Fruit fly (Drosophila melanogaster): Measurements from ENCODE around the gene Bet1.

The Bet1 gene

dm6 chr3L:19263480-19264140 is 2.4 kb downstream of the Bet1 start, which contains the start of the genes CG42374 and Mettl5:
Gene CG42374 (plus strand): TSS chr3L:19263766.
Gene Mettl5 (plus strand): TSS chr3L:19263766.
- TF ChIP-seq Mnt (GFP tag; optimal IDR thresholded peaks at IDR 0.05), result peak; percentile 92
- no peak for TF ChIP-seq cic (GFP tag; optimal IDR thresholded peaks at IDR 0.05)
- TF ChIP-seq toe (GFP tag; optimal IDR thresholded peaks at IDR 0.05), result no peak
- no peak for TF ChIP-seq CG12768 (GFP tag; optimal IDR thresholded peaks at IDR 0.05)
- TF ChIP-seq bab1 (GFP tag; optimal IDR thresholded peaks at IDR 0.05), result no peak
- TF ChIP-seq ovo (GFP tag; optimal IDR thresholded peaks at IDR 0.05), result no peak
- peak; percentile 1 for TF ChIP-seq CG7045 (GFP tag; optimal IDR thresholded peaks at IDR 0.05)

dm6 chr3L:19264141-19264487 is 2.9 kb downstream of the Bet1 start, which contains the start of gene Max:
Gene Max (minus strand): TSS chr3L:19264184.
- no peak for TF ChIP-seq ovo (GFP tag; optimal IDR thresholded peaks at IDR 0.05)
- peak; percentile 21 for TF ChIP-seq cic (GFP tag; optimal IDR thresholded peaks at IDR 0.05)
- TF ChIP-seq cnc (optimal IDR thresholded peaks at IDR 0.05), result no peak
- TF ChIP-seq CG1620 (GFP tag; optimal IDR thresholded peaks at IDR 0.05), result peak; percentile 32
- TF ChIP-seq Mnt (GFP tag; optimal IDR thresholded peaks at IDR 0.05), result peak; percentile 36
- peak; percentile 43 for TF ChIP-seq pad (GFP tag; optimal IDR thresholded peaks at IDR 0.05)
- peak; percentile 71 for TF ChIP-seq kay (GFP tag; ENCODE audit: borderline replicate concordance)
- peak; percentile 8 for TF ChIP-seq Crg-1 (GFP tag; optimal IDR thresholded peaks at IDR 0.05)
- peak; percentile 46 for TF ChIP-seq tj (GFP tag; optimal IDR thresholded peaks at IDR 0.05)
- peak; percentile 62 for TF ChIP-seq CG7045 (GFP tag; optimal IDR thresholded peaks at IDR 0.05)
- no peak for TF ChIP-seq Clk (GFP tag; optimal IDR thresholded peaks at IDR 0.05)
- no peak for TF ChIP-seq CG5204 (GFP tag; optimal IDR thresholded peaks at IDR 0.05)
- TF ChIP-seq bab1 (GFP tag; optimal IDR thresholded peaks at IDR 0.05), result peak; percentile 77
- TF ChIP-seq CG11617 (GFP tag; optimal IDR thresholded peaks at IDR 0.05), result peak; percentile 77
- TF ChIP-seq Hr96 (GFP tag; optimal IDR thresholded peaks at IDR 0.05), result no peak
- peak; percentile 77 for TF ChIP-seq CG33017 (tag; optimal IDR thresholded peaks at IDR 0.05)
- TF ChIP-seq CG7101 (tag; optimal IDR thresholded peaks at IDR 0.05), result peak; percentile 74
- TF ChIP-seq CG12768 (GFP tag; optimal IDR thresholded peaks at IDR 0.05), result peak; percentile 73
- peak; percentile 77 for TF ChIP-seq CG14711 (tag; optimal IDR thresholded peaks at IDR 0.05)
- no peak for TF ChIP-seq toe (GFP tag; optimal IDR thresholded peaks at IDR 0.05)

- TF ChIP-seq CG33017 (tag; optimal IDR thresholded peaks at IDR 0.05) (no peak), CG11617 (GFP tag; optimal IDR thresholded peaks at IDR 0.05) (no peak), cic (GFP tag; optimal IDR thresholded peaks at IDR 0.05) (peak; percentile 5)
Observed at dm6 chr3L:19265761-19266160, 4.6 kb downstream of the Bet1 start, which contains the start of gene CG45081. Gene CG45081 (plus strand): TSS chr3L:19266061.

dm6 chr3L:19268720-19269401 is 7.7 kb downstream of the Bet1 start, which contains the start of the genes Aldh7A1 and CG14085:
Gene Aldh7A1 (minus strand): TSS chr3L:19268913.
Gene CG14085 (plus strand): TSS chr3L:19269351.
- TF ChIP-seq toe (GFP tag; optimal IDR thresholded peaks at IDR 0.05), result no peak
- no peak for TF ChIP-seq CG33017 (tag; optimal IDR thresholded peaks at IDR 0.05)
- peak; percentile 27 for TF ChIP-seq CG5204 (GFP tag; optimal IDR thresholded peaks at IDR 0.05)
- peak; percentile 55 for TF ChIP-seq cic (GFP tag; optimal IDR thresholded peaks at IDR 0.05)
- TF ChIP-seq CG7101 (tag; optimal IDR thresholded peaks at IDR 0.05), result peak; percentile 2
- TF ChIP-seq cnc (optimal IDR thresholded peaks at IDR 0.05), result no peak
- peak; percentile 49 for TF ChIP-seq Mnt (GFP tag; optimal IDR thresholded peaks at IDR 0.05)
- peak; percentile 69 for TF ChIP-seq CG12768 (GFP tag; optimal IDR thresholded peaks at IDR 0.05)
- no peak for TF ChIP-seq CG1620 (GFP tag; optimal IDR thresholded peaks at IDR 0.05)
- TF ChIP-seq CG11617 (GFP tag; optimal IDR thresholded peaks at IDR 0.05), result no peak
- no peak for TF ChIP-seq Clk (GFP tag; optimal IDR thresholded peaks at IDR 0.05)
- TF ChIP-seq pad (GFP tag; optimal IDR thresholded peaks at IDR 0.05), result peak; percentile 8
- no peak for TF ChIP-seq CG7045 (GFP tag; optimal IDR thresholded peaks at IDR 0.05)
- TF ChIP-seq Crg-1 (GFP tag; optimal IDR thresholded peaks at IDR 0.05), result peak; percentile 11
- no peak for TF ChIP-seq ovo (GFP tag; optimal IDR thresholded peaks at IDR 0.05)
- TF ChIP-seq CG14711 (tag; optimal IDR thresholded peaks at IDR 0.05), result peak; percentile 10
- TF ChIP-seq tj (GFP tag; optimal IDR thresholded peaks at IDR 0.05), result peak; percentile 48
- no peak for TF ChIP-seq kay (GFP tag; ENCODE audit: borderline replicate concordance)
- no peak for TF ChIP-seq bab1 (GFP tag; optimal IDR thresholded peaks at IDR 0.05)
- TF ChIP-seq Hr96 (GFP tag; optimal IDR thresholded peaks at IDR 0.05), result peak; percentile 24

- no peak for TF ChIP-seq cic (GFP tag; optimal IDR thresholded peaks at IDR 0.05)
- TF ChIP-seq CG7101 (tag; optimal IDR thresholded peaks at IDR 0.05), result no peak
- TF ChIP-seq pad (GFP tag; optimal IDR thresholded peaks at IDR 0.05), result no peak
- TF ChIP-seq Clk (GFP tag; optimal IDR thresholded peaks at IDR 0.05), result no peak
- no peak for TF ChIP-seq Crg-1 (GFP tag; optimal IDR thresholded peaks at IDR 0.05)
- no peak for TF ChIP-seq tj (GFP tag; optimal IDR thresholded peaks at IDR 0.05)
- no peak for TF ChIP-seq CG7045 (GFP tag; optimal IDR thresholded peaks at IDR 0.05)
- TF ChIP-seq CG1620 (GFP tag; optimal IDR thresholded peaks at IDR 0.05), result no peak
- no peak for TF ChIP-seq kay (GFP tag; ENCODE audit: borderline replicate concordance)
- TF ChIP-seq toe (GFP tag; optimal IDR thresholded peaks at IDR 0.05), result no peak
- no peak for TF ChIP-seq CG5204 (GFP tag; optimal IDR thresholded peaks at IDR 0.05)
- no peak for TF ChIP-seq cnc (optimal IDR thresholded peaks at IDR 0.05)
- TF ChIP-seq CG14711 (tag; optimal IDR thresholded peaks at IDR 0.05), result no peak
- TF ChIP-seq CG11617 (GFP tag; optimal IDR thresholded peaks at IDR 0.05), result no peak
- no peak for TF ChIP-seq CG33017 (tag; optimal IDR thresholded peaks at IDR 0.05)
- no peak for TF ChIP-seq bab1 (GFP tag; optimal IDR thresholded peaks at IDR 0.05)
- no peak for TF ChIP-seq Hr96 (GFP tag; optimal IDR thresholded peaks at IDR 0.05)
- TF ChIP-seq CG12768 (GFP tag; optimal IDR thresholded peaks at IDR 0.05), result no peak
Observed at dm6 chr3L:19270542-19270941, 9.3 kb downstream of the Bet1 start, which contains the start of gene CG14088. Gene CG14088 (minus strand): TSS chr3L:19270642.

Data from whole organism, adult.